Worm (Caenorhabditis elegans): ENCODE measurements around the gene Y4C6B.7.

DNA sequence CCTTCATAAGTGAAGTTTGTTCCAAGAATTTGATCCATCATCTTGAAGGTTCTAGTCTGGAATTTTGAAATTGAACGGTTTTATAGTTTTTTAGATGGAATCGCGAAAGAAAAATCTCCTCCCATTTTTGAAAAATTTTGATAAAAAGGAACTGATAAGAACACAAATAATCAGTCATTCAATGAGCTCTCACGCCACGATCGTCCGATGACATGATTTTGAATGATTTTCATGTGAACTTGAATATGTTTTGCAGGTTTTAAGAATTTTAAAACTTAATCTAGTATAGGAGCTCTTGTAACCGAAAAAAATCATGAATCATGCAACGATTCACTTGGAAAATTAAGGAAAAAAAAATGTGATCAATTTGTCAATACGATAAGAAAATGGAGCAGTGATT, 23.8 kb upstream of the Y4C6B.7 start, which contains the start of gene elo-5:
- TF ChIP-seq ama-1 (optimal IDR thresholded peaks at IDR 0.05) (no peak), ets-7 (tag; optimal IDR thresholded peaks at IDR 0.05) (no peak), flt-1 (GFP tag; IDR thresholded peaks at IDR 0.05) (no peak), tbx-37 (GFP tag; conservative IDR thresholded peaks at IDR 0.05) (no peak), scrt-1 (GFP tag; IDR thresholded peaks at IDR 0.05) (no peak), hmg-4 (GFP tag; optimal IDR thresholded peaks at IDR 0.05) (no peak)
